Worm (Caenorhabditis elegans) whole organism, dauer: ENCODE measurements around the gene ugt-49.

Source experiments
- unc-62 ChIP-seq: sonication (generic microtip); optimal IDR thresholded peaks from 2 replicates; lab custom pipeline; 2017; ENCODE audit warnings: missing biosample characterization, missing genetic modification reagents, missing genetic modification characterization

The ugt-49 gene

ce11 chrV:10404701-10405100 lies 32.6 kb downstream of the ugt-49 start:
- TF ChIP-seq unc-62 (GFP tag; lab: Kevin White, UChicago), result no peak

DNA sequence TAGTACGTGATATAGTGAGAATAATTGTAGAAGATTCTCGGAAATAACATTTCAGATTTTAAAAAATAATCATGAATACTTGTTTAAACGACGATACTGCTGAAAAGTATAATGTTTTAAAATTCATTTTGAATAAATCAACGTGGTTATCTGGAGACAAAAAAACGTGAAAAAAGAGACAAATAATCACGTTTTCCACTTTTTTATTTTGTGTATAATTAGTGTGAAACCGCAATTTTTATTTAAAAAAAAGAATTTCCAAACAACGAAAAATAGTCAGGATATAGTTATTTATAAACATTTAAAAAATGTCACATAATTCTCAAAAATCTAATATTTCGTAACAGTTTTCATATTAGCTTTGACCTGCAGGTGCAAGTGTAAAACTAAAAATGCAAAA lies 34.2 kb downstream of the ugt-49 start, which contains the start of gene F15H10.7:
TSS of gene F15H10.7 (minus strand) at position 101 of the 400 bp plus-strand sequence.
- no peak for TF ChIP-seq unc-62 (GFP tag; lab: Kevin White, UChicago)

ce11 chrV:10410030-10410713 lies 38.1 kb downstream of the ugt-49 start, which contains the start of gene F15H10.12:
Gene F15H10.12, minus strand, starts transcription at chrV:10410080.
- no peak for TF ChIP-seq unc-62 (GFP tag; lab: Kevin White, UChicago)

DNA sequence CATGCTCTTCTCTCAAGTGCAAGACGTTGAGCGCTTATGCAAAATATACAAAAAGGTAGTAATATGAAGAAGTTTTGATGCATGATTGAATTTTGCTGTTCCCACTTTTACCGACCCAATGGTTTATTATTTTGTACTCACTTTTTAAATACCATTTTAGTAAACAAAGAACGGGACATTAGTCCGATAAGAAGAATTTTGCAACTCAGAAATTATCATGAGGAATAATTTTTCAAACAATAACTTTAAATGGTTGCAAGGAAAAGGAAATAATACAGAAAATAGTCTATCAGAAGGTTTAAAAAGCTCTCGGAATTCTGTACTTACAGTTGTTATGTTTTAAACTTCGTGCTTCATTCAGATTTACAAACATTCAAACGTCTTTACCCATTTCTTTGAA lies 42.5 kb downstream of the ugt-49 start, which contains the start of gene F15H10.9:
TSS of gene F15H10.9 (minus strand) at position 101 of the 400 bp plus-strand sequence.
- no peak for TF ChIP-seq unc-62 (GFP tag; lab: Kevin White, UChicago)

DNA sequence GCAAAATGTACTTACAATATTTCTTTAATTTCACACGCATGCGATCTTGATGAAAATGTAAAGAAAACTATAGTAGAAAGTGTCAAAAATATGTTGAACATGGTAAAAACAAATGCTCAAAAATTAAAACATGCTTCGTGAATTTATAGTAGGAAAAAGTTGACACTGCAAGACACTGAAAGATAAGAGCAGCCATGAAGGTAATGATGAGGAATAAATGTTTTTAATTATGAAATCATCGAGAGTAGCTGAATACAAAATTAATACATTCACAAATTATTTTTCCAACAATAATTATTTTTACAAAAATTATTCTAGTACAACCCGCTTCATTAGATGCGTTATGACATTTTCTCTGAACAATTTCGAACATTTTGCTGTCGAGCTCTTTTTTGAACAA lies 44.8 kb downstream of the ugt-49 start, which contains the start of gene F15H10.10:
TSS of gene F15H10.10 (minus strand) at position 101 of the 400 bp plus-strand sequence.
- TF ChIP-seq unc-62 (GFP tag; lab: Kevin White, UChicago), result no peak

- TF ChIP-seq unc-62 (GFP tag; lab: Kevin White, UChicago), result no peak
Measured at ce11 chrV:10418961-10419360, 46.8 kb downstream of the ugt-49 start, which contains the start of gene F15H10.5. Gene F15H10.5, minus strand, starts transcription at chrV:10419061.

ce11 chrV:10421802-10422201 lies 49.7 kb downstream of the ugt-49 start, which contains the start of gene col-13:
Gene col-13, minus strand, starts transcription at chrV:10421902.
- TF ChIP-seq unc-62 (GFP tag; lab: Kevin White, UChicago), result no peak

DNA sequence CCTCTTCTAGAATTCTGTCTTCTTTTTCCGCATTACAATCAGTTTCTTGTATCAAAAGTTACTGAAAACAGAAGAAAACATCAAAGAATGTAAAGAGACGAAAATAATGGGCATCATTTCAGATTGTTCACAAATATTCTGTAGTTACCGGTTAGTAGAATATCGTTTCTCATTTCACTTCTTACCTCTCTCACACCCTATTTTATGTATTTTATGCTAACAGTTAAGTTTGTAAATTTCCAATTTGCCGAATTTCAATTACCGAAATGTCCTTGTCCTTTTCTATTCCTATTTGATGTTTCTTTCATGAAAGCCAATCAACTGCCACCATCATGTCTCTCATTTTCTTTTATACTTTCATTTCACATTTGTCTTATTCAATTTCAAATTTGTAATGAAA lies 51.4 kb downstream of the ugt-49 start:
- no peak for TF ChIP-seq unc-62 (GFP tag; lab: Kevin White, UChicago)
